Worm (Caenorhabditis elegans) whole organism, L3 larva: ENCODE results near the gene T07F12.1.

Experiments used
- aly-2 ChIP-seq: fragments of 150-350 bp; optimal IDR thresholded peaks from 2 replicates; lab custom pipeline; 2014; ENCODE audit warnings: missing biosample characterization, missing genetic modification characterization
- ceh-82 ChIP-seq: fragments of 150-350 bp; optimal IDR thresholded peaks from 2 replicates; lab custom pipeline; 2014; ENCODE audit warnings: missing biosample characterization, missing genetic modification characterization
- fkh-10 ChIP-seq: sonication (generic microtip); optimal IDR thresholded peaks from 2 replicates; lab custom pipeline; 2017; ENCODE audit warnings: missing biosample characterization, missing genetic modification reagents, missing genetic modification characterization
- hmg-11 ChIP-seq: sonication (generic microtip); optimal IDR thresholded peaks from 2 replicates; lab custom pipeline; 2016; ENCODE audit warnings: missing genetic modification characterization, missing compliant biosample characterization
- jun-1 ChIP-seq: fragments of 150-350 bp; optimal IDR thresholded peaks from 2 replicates; lab custom pipeline; 2014; ENCODE audit warnings: missing biosample characterization, missing genetic modification reagents, missing genetic modification characterization
- lin-15B ChIP-seq: fragments of 150-350 bp; optimal IDR thresholded peaks from 2 replicates; lab custom pipeline; 2014; ENCODE audit warnings: missing biosample characterization, missing genetic modification characterization
- lin-39 ChIP-seq: fragments of 150-350 bp; optimal IDR thresholded peaks from 2 replicates; lab custom pipeline; 2018; ENCODE audit warnings: missing biosample characterization, missing genetic modification reagents, missing genetic modification characterization
- nhr-11 ChIP-seq: fragments of 150-350 bp; optimal IDR thresholded peaks from 2 replicates; lab custom pipeline; 2014; ENCODE audit warnings: missing biosample characterization, missing genetic modification characterization
- nhr-23 ChIP-seq: fragments of 150-350 bp; optimal IDR thresholded peaks from 2 replicates; lab custom pipeline; 2014; ENCODE audit warnings: missing biosample characterization, missing genetic modification reagents, missing genetic modification characterization
- pqm-1 ChIP-seq: fragments of 150-350 bp; optimal IDR thresholded peaks from 2 replicates; lab custom pipeline; 2017; ENCODE audit warnings: missing biosample characterization, missing genetic modification characterization, inconsistent platforms
- snpc-4 ChIP-seq: fragments of 150-350 bp; optimal IDR thresholded peaks from 2 replicates; lab custom pipeline; 2014; ENCODE audit warnings: missing biosample characterization, missing genetic modification characterization
- zag-1 ChIP-seq: fragments of 150-350 bp; optimal IDR thresholded peaks from 2 replicates; lab custom pipeline; 2014; ENCODE audit warnings: missing biosample characterization, missing genetic modification characterization
- ztf-11 ChIP-seq: fragments of 150-350 bp; optimal IDR thresholded peaks from 2 replicates; lab custom pipeline; 2014; ENCODE audit warnings: missing biosample characterization, missing genetic modification characterization

ce11 chrX:4915879-4916278 lies 22.0 kb downstream of the T07F12.1 start, which contains the start of gene ifa-4:
- TF ChIP-seq pqm-1 (tag; lab: Kevin White, UChicago): no peak
- no peak for TF ChIP-seq jun-1 (tag; lab: Kevin White, UChicago)
- TF ChIP-seq nhr-11 (tag; lab: Kevin White, UChicago): no peak
- no peak for TF ChIP-seq aly-2
- TF ChIP-seq fkh-10 (GFP tag; lab: Kevin White, UChicago): no peak
- TF ChIP-seq lin-39 (tag; lab: Kevin White, UChicago): no peak
- no peak for TF ChIP-seq ceh-82 (tag; lab: Kevin White, UChicago)
- TF ChIP-seq hmg-11 (tag; lab: Kevin White, UChicago): no peak
- TF ChIP-seq lin-15B (tag; lab: Kevin White, UChicago): no peak
- TF ChIP-seq nhr-23 (tag; lab: Kevin White, UChicago): no peak
- no peak for TF ChIP-seq zag-1 (tag; lab: Kevin White, UChicago)
- no peak for TF ChIP-seq ztf-11 (tag; lab: Kevin White, UChicago)
- TF ChIP-seq snpc-4 (tag; lab: Kevin White, UChicago): no peak
